Worm (Caenorhabditis elegans) whole organism, L1 larva: ENCODE measurements around the gene T05A8.8.

Experiments
- Y116A8C.19 ChIP-seq: sonication (generic microtip); optimal IDR thresholded peaks from 2 replicates; lab custom pipeline; 2016; ENCODE audit warnings: missing compliant biosample characterization, missing genetic modification characterization, borderline replicate concordance
- ama-1 ChIP-seq: fragments of 150-350 bp; optimal IDR thresholded peaks from 2 replicates; lab custom pipeline; 2014
- blmp-1 ChIP-seq: fragments of 150-350 bp; optimal IDR thresholded peaks from 2 replicates; lab custom pipeline; 2014; ENCODE audit warnings: missing biosample characterization, missing genetic modification characterization
- elt-3 ChIP-seq, 6 experiments: fragments of 150-350 bp in 1 of 6; sonication (generic microtip); optimal IDR thresholded peaks; 2 replicates each; lab custom pipeline; 2017 to 2018; ENCODE audit warnings: missing biosample characterization in 6 of 6, missing genetic modification characterization in 6 of 6, inconsistent platforms in 1 of 6
- fos-1 ChIP-seq: fragments of 150-350 bp; optimal IDR thresholded peaks from 2 replicates; lab custom pipeline; 2014; ENCODE audit warnings: missing biosample characterization, missing genetic modification characterization
- mdl-1 ChIP-seq, 2 experiments: fragments of 150-350 bp; optimal IDR thresholded peaks; 2 replicates each; lab custom pipeline; 2014 to 2017; ENCODE audit warnings: missing biosample characterization in 2 of 2, missing genetic modification characterization in 2 of 2, inconsistent platforms in 1 of 2
- nhr-12 ChIP-seq: sonication (generic microtip); optimal IDR thresholded peaks from 2 replicates; lab custom pipeline; 2017; ENCODE audit warnings: missing biosample characterization, missing genetic modification characterization
- nhr-76 ChIP-seq: sonication (generic microtip); optimal IDR thresholded peaks from 2 replicates; lab custom pipeline; 2017; ENCODE audit warnings: missing biosample characterization, missing genetic modification characterization

ce11 chrII:2686985-2687675 lies 49.3 kb upstream of the T05A8.8 start, which contains the start of the genes sup-9 and nspf-1:
- TF ChIP-seq elt-3 (tag; optimal IDR thresholded peaks at IDR 0.05; lab: Kevin White, UChicago), result no peak
- TF ChIP-seq mdl-1 (tag; optimal IDR thresholded peaks at IDR 0.05; lab: Kevin White, UChicago), result no peak
- TF ChIP-seq blmp-1 (tag; lab: Kevin White, UChicago), result no peak
- no peak for TF ChIP-seq nhr-12 (tag; lab: Kevin White, UChicago)
- TF ChIP-seq fos-1, result no peak
- no peak for TF ChIP-seq nhr-76
- TF ChIP-seq ama-1, result no peak
- no peak for TF ChIP-seq Y116A8C.19 (tag; lab: Kevin White, UChicago)
